Worm (Caenorhabditis elegans): ENCODE measurements around the gene fis-2.

DNA sequence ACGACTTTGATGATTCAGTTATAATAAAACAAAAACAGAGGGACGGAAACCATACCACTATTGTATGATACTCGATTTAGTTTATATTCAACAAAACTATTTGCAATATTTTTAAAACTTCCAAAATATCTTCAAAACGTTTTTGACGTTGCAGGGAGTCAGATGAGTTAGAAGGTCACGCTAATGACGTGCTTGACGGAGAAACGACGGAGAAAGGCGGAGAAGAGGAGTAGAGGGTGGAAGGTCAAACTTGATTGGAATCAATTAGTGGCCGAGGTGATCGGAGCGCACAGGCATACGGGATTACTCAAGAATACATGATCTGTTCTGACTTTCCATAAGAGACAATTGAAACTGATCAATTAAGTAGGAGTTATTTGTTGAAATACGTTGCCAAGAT is 17.8 kb upstream of the fis-2 start:
- TF ChIP-seq lin-39 (tag; optimal IDR thresholded peaks at IDR 0.05) (no peak), irx-1 (tag; optimal IDR thresholded peaks at IDR 0.05) (no peak), lin-13 (GFP tag; optimal IDR thresholded peaks at IDR 0.05) (no peak), zip-4 (GFP tag; optimal IDR thresholded peaks at IDR 0.05) (no peak), efl-3 (GFP tag; optimal IDR thresholded peaks at IDR 0.05) (no peak)

All from whole organism, L1 larva.